Worm (Caenorhabditis elegans): ENCODE measurements around the gene twk-6.

twk-6 gene

DNA sequence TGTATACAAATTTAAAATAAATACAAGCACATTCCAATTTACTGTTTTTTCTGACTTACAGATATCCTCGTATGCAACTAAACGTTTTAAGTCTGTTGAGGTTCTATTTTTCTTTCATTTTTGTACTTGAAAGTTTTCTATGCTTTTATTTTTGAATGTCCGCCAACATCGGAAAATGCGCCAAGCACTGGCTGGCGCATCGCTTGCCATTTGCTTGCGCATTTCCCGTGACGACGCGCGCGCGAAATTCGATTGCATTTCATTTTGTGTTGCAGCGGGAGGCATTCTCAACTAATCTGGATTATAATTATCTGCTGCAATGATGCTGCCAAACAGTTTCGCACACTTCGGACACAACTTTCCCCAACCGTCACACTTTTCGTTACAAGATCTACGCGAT lies 14.3 kb downstream of the twk-6 start, which contains the start of gene fbxl-2 (continued):
- TF ChIP-seq daf-16 (GFP tag; optimal IDR thresholded peaks at IDR 0.05) (peak; percentile 55 to 84), daf-16 (tag; optimal IDR thresholded peaks at IDR 0.05) (peak; percentile 55), ZK546.5 (tag; optimal IDR thresholded peaks at IDR 0.05) (peak in 1 of 2 experiments; percentile 54), mep-1 (tag; optimal IDR thresholded peaks at IDR 0.05) (peak; percentile 95), attf-4 (tag; optimal IDR thresholded peaks at IDR 0.05) (no peak), fos-1 (tag; optimal IDR thresholded peaks at IDR 0.05) (peak; percentile 3), Y5F2A.4 (GFP tag; optimal IDR thresholded peaks at IDR 0.05) (peak; percentile 37), mxl-2 (GFP tag; conservative IDR thresholded peaks at IDR 0.05) (0 out of 2 replicates have a peak, but pooled peaks have one; percentile 57), egl-27 (tag; optimal IDR thresholded peaks at IDR 0.05) (no peak), jun-1 (tag; optimal IDR thresholded peaks at IDR 0.05) (peak; percentile 65), daf-19 (GFP tag; conservative IDR thresholded peaks at IDR 0.05) (no peak), ceh-62 (tag; optimal IDR thresholded peaks at IDR 0.05) (no peak), set-16 (GFP tag; IDR thresholded peaks at IDR 0.05) (peak; percentile 47; the same call in 1 of the 2 replicates), hmg-1.1 (GFP tag; IDR thresholded peaks at IDR 0.05) (peak; percentile 94), nhr-111 (GFP tag; optimal IDR thresholded peaks at IDR 0.05) (peak; percentile 55), dmd-9 (GFP tag; IDR thresholded peaks at IDR 0.05) (peak; percentile 87), ZK337.2 (GFP tag; IDR thresholded peaks at IDR 0.05) (0 out of 2 replicates have a peak, but pooled peaks have one; percentile 56), Y75B8A.6 (GFP tag; IDR thresholded peaks at IDR 0.05) (peak; percentile 89), skn-1 (tag; optimal IDR thresholded peaks at IDR 0.05) (no peak), T26A8.4 (GFP tag; IDR thresholded peaks at IDR 0.05) (peak; percentile 96), duxl-1 (tag; optimal IDR thresholded peaks at IDR 0.05; ENCODE audit: poor library complexity) (peak; percentile 94), lin-39 (tag; optimal IDR thresholded peaks at IDR 0.05) (no peak), madf-5 (GFP tag; IDR thresholded peaks at IDR 0.05) (peak in 1 of 2 experiments; percentile 73; a peak in 1 of 4 replicates), rbr-2 (tag; optimal IDR thresholded peaks at IDR 0.05) (peak; percentile 94), saeg-2 (GFP tag; IDR thresholded peaks at IDR 0.05) (peak; percentile 84), lim-7 (GFP tag; IDR thresholded peaks at IDR 0.05) (peak; percentile 51; the same call in 1 of the 2 replicates), lin-1 (GFP tag; IDR thresholded peaks at IDR 0.05) (peak; percentile 87), aly-2 (tag; optimal IDR thresholded peaks at IDR 0.05) (no peak), tag-97 (GFP tag; IDR thresholded peaks at IDR 0.05) (no peak), nhr-76 (tag; optimal IDR thresholded peaks at IDR 0.05) (no peak), lir-3 (tag; optimal IDR thresholded peaks at IDR 0.05) (no peak), nhr-48 (tag; optimal IDR thresholded peaks at IDR 0.05) (peak; percentile 70), ceh-20 (GFP tag; IDR thresholded peaks at IDR 0.05) (peak; percentile 93), nhr-237 (tag; optimal IDR thresholded peaks at IDR 0.05) (no peak), spr-3 (GFP tag; optimal IDR thresholded peaks at IDR 0.05) (peak; percentile 75), gei-8 (GFP tag; optimal IDR thresholded peaks at IDR 0.05) (peak; percentile 41), R02D3.7 (tag; optimal IDR thresholded peaks at IDR 0.05) (peak; percentile 37), snpc-1.2 (GFP tag; IDR thresholded peaks at IDR 0.05) (0 out of 2 replicates have a peak, but pooled peaks have one; percentile 54), unc-130 (GFP tag; optimal IDR thresholded peaks at IDR 0.05) (peak; percentile 71), nhr-11 (tag; optimal IDR thresholded peaks at IDR 0.05) (peak; percentile 90), F10B5.3 (tag; optimal IDR thresholded peaks at IDR 0.05) (peak; percentile 83), nhr-25 (tag; optimal IDR thresholded peaks at IDR 0.05; ENCODE audit: borderline replicate concordance, insufficient read depth) (peak; percentile 68), F49E8.2 (tag; optimal IDR thresholded peaks at IDR 0.05; ENCODE audit: borderline replicate concordance) (peak; percentile 28), tra-1 (GFP tag; IDR thresholded peaks at IDR 0.05) (peak; percentile 84), dmd-6 (GFP tag; IDR thresholded peaks at IDR 0.05) (peak; percentile 91), T20F7.1 (GFP tag; optimal IDR thresholded peaks at IDR 0.05) (no peak), hlh-11 (tag; optimal IDR thresholded peaks at IDR 0.05) (peak; percentile 89), nhr-10 (tag; optimal IDR thresholded peaks at IDR 0.05) (no peak), daf-12 (tag; optimal IDR thresholded peaks at IDR 0.05) (no peak), lin-38 (GFP tag; IDR thresholded peaks at IDR 0.05) (peak; percentile 94), ceh-32 (tag; optimal IDR thresholded peaks at IDR 0.05; ENCODE audit: poor library complexity) (peak; percentile 44)
